Worm (Caenorhabditis elegans) whole organism, L1 larva: ENCODE measurements around the gene Y22D7AL.6.

ENCODE experiments used
- C16A3.4 ChIP-seq: fragments of 150-350 bp; optimal IDR thresholded peaks from 2 replicates; lab custom pipeline; 2014; ENCODE audit warnings: missing biosample characterization, missing genetic modification characterization
- C34B4.2 ChIP-seq: sonication (generic microtip); optimal IDR thresholded peaks from 2 replicates; lab custom pipeline; 2017; ENCODE audit warnings: mild to moderate bottlenecking, missing genetic modification characterization, missing compliant biosample characterization
- F16B12.6 ChIP-seq: fragments of 150-350 bp; optimal IDR thresholded peaks from 2 replicates; lab custom pipeline; 2014; ENCODE audit warnings: missing biosample characterization, missing genetic modification characterization
- Y116A8C.19 ChIP-seq: sonication (generic microtip); optimal IDR thresholded peaks from 2 replicates; lab custom pipeline; 2016; ENCODE audit warnings: missing compliant biosample characterization, missing genetic modification characterization, borderline replicate concordance
- aha-1 ChIP-seq: fragments of 150-350 bp; optimal IDR thresholded peaks from 2 replicates; lab custom pipeline; 2014; ENCODE audit warnings: missing biosample characterization, missing genetic modification characterization
- alr-1 ChIP-seq: fragments of 200-800 bp; sonication (Bioruptor generic); optimal IDR thresholded peaks from 2 replicates; lab custom pipeline; 2018; ENCODE audit warnings: borderline replicate concordance, mild to moderate bottlenecking, missing genetic modification characterization, missing compliant biosample characterization
- ama-1 ChIP-seq: fragments of 150-350 bp; optimal IDR thresholded peaks from 2 replicates; lab custom pipeline; 2014
- blmp-1 ChIP-seq: fragments of 150-350 bp; optimal IDR thresholded peaks from 2 replicates; lab custom pipeline; 2014; ENCODE audit warnings: missing biosample characterization, missing genetic modification characterization
- ceh-63 ChIP-seq: fragments of 200-800 bp; sonication (Bioruptor generic); optimal IDR thresholded peaks from 2 replicates; lab custom pipeline; 2018; ENCODE audit warnings: mild to moderate bottlenecking, missing genetic modification characterization, missing compliant biosample characterization
- dpl-1 ChIP-seq, 3 experiments: fragments of 150-350 bp in 2 of 3; sonication (generic microtip) in 1 of 3; optimal IDR thresholded peaks; 2 replicates each; lab custom pipeline; 2014 to 2017; ENCODE audit warnings: missing biosample characterization in 3 of 3, missing genetic modification characterization in 3 of 3, missing genetic modification reagents in 3 of 3
- efl-1 ChIP-seq, 4 experiments: fragments of 150-350 bp; optimal IDR thresholded peaks in 3 of 4; peaks in 1 of 4; 1 replicate in 1 of 4; 2 replicates in 3 of 4; lab custom pipeline; 2014; ENCODE audit warnings: missing biosample characterization in 2 of 4, missing genetic modification characterization in 2 of 4, missing genetic modification reagents in 2 of 4
- efl-3 ChIP-seq: fragments of 200-800 bp; sonication (Bioruptor generic); optimal IDR thresholded peaks from 2 replicates; lab custom pipeline; 2018; ENCODE audit warnings: mild to moderate bottlenecking, missing genetic modification characterization, missing compliant biosample characterization
- egl-13 ChIP-seq: sonication (generic microtip); optimal IDR thresholded peaks from 2 replicates; lab custom pipeline; 2016; ENCODE audit warnings: missing genotype, missing genetic modification reagents, missing genetic modification characterization, missing compliant biosample characterization
- egl-27 ChIP-seq, 2 experiments: fragments of 150-350 bp in 1 of 2; sonication (generic microtip); optimal IDR thresholded peaks; 3 replicates each; lab custom pipeline; 2017 to 2018; ENCODE audit warnings: missing biosample characterization in 2 of 2, missing genetic modification characterization in 2 of 2, missing genetic modification reagents in 2 of 2
- fkh-4 ChIP-seq: sonication (generic microtip); optimal IDR thresholded peaks from 2 replicates; lab custom pipeline; 2016; ENCODE audit warnings: missing compliant biosample characterization, missing genetic modification characterization, borderline replicate concordance
- fkh-8 ChIP-seq: sonication (generic microtip); optimal IDR thresholded peaks from 2 replicates; lab custom pipeline; 2016; ENCODE audit warnings: mild to moderate bottlenecking, missing genetic modification characterization, missing compliant biosample characterization
- hlh-17 ChIP-seq: fragments of 200-800 bp; sonication (Bioruptor generic); optimal IDR thresholded peaks from 2 replicates; lab custom pipeline; 2018; ENCODE audit warnings: missing genetic modification characterization, mild to moderate bottlenecking, missing compliant biosample characterization, moderate library complexity, borderline replicate concordance
- hlh-4 ChIP-seq: sonication (generic microtip); optimal IDR thresholded peaks from 2 replicates; lab custom pipeline; 2016; ENCODE audit warnings: mild to moderate bottlenecking, missing genetic modification characterization, missing compliant biosample characterization
- hpl-2 ChIP-seq: fragments of 150-350 bp; optimal IDR thresholded peaks from 2 replicates; lab custom pipeline; 2014; ENCODE audit warnings: missing biosample characterization, missing genetic modification reagents, missing genetic modification characterization
- isw-1 ChIP-seq: fragments of 200-800 bp; sonication (Bioruptor generic); IDR thresholded peaks from 2 replicates; pipeline ENCODE4 v1.3.6; 2022; ENCODE audit warnings: missing genetic modification characterization, missing compliant biosample characterization
- jun-1 ChIP-seq: fragments of 150-350 bp; optimal IDR thresholded peaks from 2 replicates; lab custom pipeline; 2014; ENCODE audit warnings: missing biosample characterization, missing genetic modification reagents, missing genetic modification characterization
- lin-14 ChIP-seq: fragments of 200-800 bp; sonication (Bioruptor generic); optimal IDR thresholded peaks from 2 replicates; lab custom pipeline; 2018; ENCODE audit warnings: mild to moderate bottlenecking, missing genetic modification characterization, moderate library complexity, missing compliant biosample characterization
- lin-35 ChIP-seq, 2 experiments: fragments of 150-350 bp; optimal IDR thresholded peaks; 2 replicates each; lab custom pipeline; 2014; ENCODE audit warnings: missing biosample characterization in 2 of 2, missing genetic modification characterization in 2 of 2, missing genetic modification reagents in 2 of 2
- lin-39 ChIP-seq: fragments of 150-350 bp; optimal IDR thresholded peaks from 2 replicates; lab custom pipeline; 2014; ENCODE audit warnings: missing biosample characterization, missing genetic modification reagents, missing genetic modification characterization
- lir-3 ChIP-seq: sonication (generic microtip); optimal IDR thresholded peaks from 2 replicates; lab custom pipeline; 2016; ENCODE audit warnings: mild to moderate bottlenecking, missing genetic modification characterization, moderate library complexity, missing compliant biosample characterization; ENCODE audit not compliant: poor library complexity
- lsy-2 ChIP-seq, 2 experiments: fragments of 150-350 bp; optimal IDR thresholded peaks; 2 replicates each; lab custom pipeline; 2014; ENCODE audit warnings: missing biosample characterization in 2 of 2, missing genetic modification characterization in 2 of 2
- mab-9 ChIP-seq: fragments of 200-800 bp; sonication (Bioruptor generic); IDR thresholded peaks from 2 replicates; pipeline ENCODE4 v1.3.6; 2022; ENCODE audit warnings: missing genetic modification reagents, missing genetic modification characterization, missing compliant biosample characterization
- nhr-11 ChIP-seq: fragments of 150-350 bp; optimal IDR thresholded peaks from 2 replicates; lab custom pipeline; 2014; ENCODE audit warnings: missing biosample characterization, missing genetic modification characterization
- nhr-20 ChIP-seq: sonication (generic microtip); optimal IDR thresholded peaks from 2 replicates; lab custom pipeline; 2016; ENCODE audit warnings: mild to moderate bottlenecking, missing genetic modification characterization, missing compliant biosample characterization
- nhr-28 ChIP-seq: fragments of 150-350 bp; optimal IDR thresholded peaks from 2 replicates; lab custom pipeline; 2014; ENCODE audit warnings: missing biosample characterization, missing genetic modification characterization
- nhr-47 ChIP-seq: sonication (generic microtip); optimal IDR thresholded peaks from 2 replicates; lab custom pipeline; 2016; ENCODE audit warnings: mild to moderate bottlenecking, missing genetic modification characterization, moderate library complexity, missing compliant biosample characterization
- nhr-71 ChIP-seq: sonication (generic microtip); optimal IDR thresholded peaks from 2 replicates; lab custom pipeline; 2016; ENCODE audit warnings: mild to moderate bottlenecking, missing genetic modification characterization, moderate library complexity, missing compliant biosample characterization
- nhr-77 ChIP-seq: fragments of 150-350 bp; optimal IDR thresholded peaks from 2 replicates; lab custom pipeline; 2014; ENCODE audit warnings: missing biosample characterization, missing genetic modification characterization
- pax-3 ChIP-seq: fragments of 200-800 bp; sonication (Bioruptor generic); optimal IDR thresholded peaks from 2 replicates; lab custom pipeline; 2018; ENCODE audit warnings: mild to moderate bottlenecking, missing genetic modification characterization, moderate library complexity, missing compliant biosample characterization
- pqm-1 ChIP-seq: sonication (generic microtip); optimal IDR thresholded peaks from 3 replicates; lab custom pipeline; 2017; ENCODE audit warnings: missing biosample characterization, missing genetic modification characterization
- skn-1 ChIP-seq: fragments of 150-350 bp; optimal IDR thresholded peaks from 2 replicates; lab custom pipeline; 2014; ENCODE audit warnings: missing biosample characterization, missing genetic modification characterization
- snpc-4 ChIP-seq: fragments of 150-350 bp; optimal IDR thresholded peaks from 2 replicates; lab custom pipeline; 2014; ENCODE audit warnings: missing biosample characterization, missing genetic modification characterization
- snu-23 ChIP-seq: sonication (generic microtip); optimal IDR thresholded peaks from 2 replicates; lab custom pipeline; 2016; ENCODE audit warnings: missing genetic modification characterization, missing compliant biosample characterization
- sptf-1 ChIP-seq: fragments of 150-350 bp; optimal IDR thresholded peaks from 2 replicates; lab custom pipeline; 2014; ENCODE audit warnings: missing biosample characterization, missing genetic modification characterization
- swsn-7 ChIP-seq: sonication (generic microtip); optimal IDR thresholded peaks from 2 replicates; lab custom pipeline; 2016; ENCODE audit warnings: missing genetic modification characterization, missing compliant biosample characterization
- tbx-2 ChIP-seq: sonication (generic microtip); optimal IDR thresholded peaks from 2 replicates; lab custom pipeline; 2016; ENCODE audit warnings: missing genetic modification characterization, missing compliant biosample characterization
- tlp-1 ChIP-seq: fragments of 150-350 bp; optimal IDR thresholded peaks from 2 replicates; lab custom pipeline; 2014; ENCODE audit warnings: missing biosample characterization, missing genetic modification characterization
- unc-30 ChIP-seq: sonication (generic microtip); optimal IDR thresholded peaks from 2 replicates; lab custom pipeline; 2017; ENCODE audit warnings: missing biosample characterization, missing genetic modification characterization
- unc-98 ChIP-seq: fragments of 200-800 bp; sonication (Bioruptor generic); IDR thresholded peaks from 2 replicates; pipeline ENCODE4 v1.3.6; 2022; ENCODE audit warnings: missing genetic modification characterization, missing compliant biosample characterization
- zag-1 ChIP-seq: fragments of 150-350 bp; optimal IDR thresholded peaks from 2 replicates; lab custom pipeline; 2014; ENCODE audit warnings: missing biosample characterization, missing genetic modification characterization
- zip-4 ChIP-seq: fragments of 200-800 bp; sonication (Bioruptor generic); optimal IDR thresholded peaks from 2 replicates; lab custom pipeline; 2018; ENCODE audit warnings: mild to moderate bottlenecking, missing genetic modification characterization, moderate library complexity, missing compliant biosample characterization
- ztf-11 ChIP-seq, 2 experiments: sonication (generic microtip); optimal IDR thresholded peaks; 2 replicates each; lab custom pipeline; 2016 to 2017; ENCODE audit warnings: missing genetic modification characterization in 2 of 2, missing biosample characterization in 1 of 2, missing compliant biosample characterization in 1 of 2
- ztf-4 ChIP-seq: fragments of 150-350 bp; optimal IDR thresholded peaks from 2 replicates; lab custom pipeline; 2014; ENCODE audit warnings: missing biosample characterization, missing genetic modification characterization

Y22D7AL.6 gene

ce11 chrIII:1618312-1618711 is 13.6 kb downstream of the Y22D7AL.6 start:
- no peak for TF ChIP-seq mab-9 (GFP tag; lab: Robert Waterston, UW)
- TF ChIP-seq F16B12.6 (tag; lab: Kevin White, UChicago): no peak
- no peak for TF ChIP-seq ztf-4 (tag; lab: Kevin White, UChicago)
- no peak for TF ChIP-seq pqm-1 (tag; lab: Kevin White, UChicago)
- TF ChIP-seq zag-1 (tag; lab: Kevin White, UChicago): no peak
- TF ChIP-seq hlh-17: no peak
- TF ChIP-seq hpl-2 (GFP tag; lab: Kevin White, UChicago): no peak
- TF ChIP-seq isw-1 (GFP tag; lab: Robert Waterston, UW): no peak
- no peak for TF ChIP-seq aha-1
- TF ChIP-seq tbx-2 (tag; lab: Kevin White, UChicago): no peak
- TF ChIP-seq hlh-4: no peak
- no peak for TF ChIP-seq efl-1 (optimal IDR thresholded peaks at IDR 0.05; lab: Kevin White, UChicago)
- TF ChIP-seq efl-1 (GFP tag; optimal IDR thresholded peaks at IDR 0.05 in 1 of 2; lab: Kevin White, UChicago): no peak
- no peak for TF ChIP-seq ceh-63 (GFP tag; lab: Kevin White, UChicago)
- no peak for TF ChIP-seq skn-1 (tag; lab: Kevin White, UChicago)
- TF ChIP-seq dpl-1 (GFP tag; optimal IDR thresholded peaks at IDR 0.05; lab: Kevin White, UChicago): no peak
- no peak for TF ChIP-seq ztf-11 (tag; optimal IDR thresholded peaks at IDR 0.05; lab: Kevin White, UChicago)
- TF ChIP-seq nhr-47 (tag; lab: Kevin White, UChicago): no peak

- TF ChIP-seq unc-30 (tag; lab: Kevin White, UChicago): peak; percentile 88
- peak; percentile 98 for TF ChIP-seq jun-1 (tag; lab: Kevin White, UChicago)
- peak; percentile 38 to 66 for TF ChIP-seq egl-27 (tag; optimal IDR thresholded peaks at IDR 0.05; lab: Kevin White, UChicago)
- TF ChIP-seq pqm-1 (tag; lab: Kevin White, UChicago): no peak
- peak; percentile 95 for TF ChIP-seq aha-1
- TF ChIP-seq skn-1 (tag; lab: Kevin White, UChicago): peak; percentile 92
- peak; percentile 100 for TF ChIP-seq isw-1 (GFP tag; lab: Robert Waterston, UW)
- TF ChIP-seq lsy-2 (tag; optimal IDR thresholded peaks at IDR 0.05; lab: Kevin White, UChicago): peak; percentile 97 to 98
- TF ChIP-seq ama-1: peak; percentile 78
- TF ChIP-seq nhr-71 (tag; lab: Kevin White, UChicago): peak; percentile 99
- TF ChIP-seq nhr-77 (tag; lab: Kevin White, UChicago): peak; percentile 92
- peak; percentile 99 for TF ChIP-seq snu-23 (GFP tag; lab: Kevin White, UChicago)
- peak; percentile 99 for TF ChIP-seq pax-3 (tag; lab: Kevin White, UChicago)
- no peak for TF ChIP-seq sptf-1
- peak; percentile 99 to 100 for TF ChIP-seq ztf-11 (tag; optimal IDR thresholded peaks at IDR 0.05; lab: Kevin White, UChicago)
- peak; percentile 97 for TF ChIP-seq C16A3.4 (tag; lab: Kevin White, UChicago)
- no peak for TF ChIP-seq tlp-1 (tag; lab: Kevin White, UChicago)
- TF ChIP-seq lin-14 (GFP tag; lab: Kevin White, UChicago): peak; percentile 99
- TF ChIP-seq Y116A8C.19 (tag; lab: Kevin White, UChicago): peak; percentile 31
- peak; percentile 99 for TF ChIP-seq fkh-8 (tag; lab: Kevin White, UChicago)
- peak; percentile 95 for TF ChIP-seq C34B4.2
- TF ChIP-seq nhr-28 (tag; lab: Kevin White, UChicago): peak; percentile 37
- TF ChIP-seq lir-3: peak; percentile 97
- TF ChIP-seq lin-35 (GFP tag; optimal IDR thresholded peaks at IDR 0.05; lab: Kevin White, UChicago): peak; percentile 90 to 94
- TF ChIP-seq zip-4 (GFP tag; lab: Kevin White, UChicago): peak; percentile 96
- TF ChIP-seq nhr-11: peak; percentile 92
- TF ChIP-seq nhr-20 (tag; lab: Kevin White, UChicago): peak; percentile 99
- TF ChIP-seq swsn-7 (tag; lab: Kevin White, UChicago): peak; percentile 99
- peak; percentile 95 for TF ChIP-seq unc-98 (GFP tag; lab: Robert Waterston, UW)
- TF ChIP-seq efl-3 (GFP tag; lab: Kevin White, UChicago): peak; percentile 97
- peak; percentile 90 to 93 (median 91) for TF ChIP-seq dpl-1 (GFP tag; optimal IDR thresholded peaks at IDR 0.05; lab: Kevin White, UChicago)
- TF ChIP-seq egl-13 (tag; lab: Kevin White, UChicago): peak; percentile 99
- TF ChIP-seq mab-9 (GFP tag; lab: Robert Waterston, UW): peak; percentile 99
- no peak for TF ChIP-seq alr-1 (tag; lab: Kevin White, UChicago)
- peak; percentile 95 for TF ChIP-seq fkh-4 (tag; lab: Kevin White, UChicago)
- peak; percentile 82 for TF ChIP-seq blmp-1
- no peak for TF ChIP-seq hlh-4
- peak; percentile 97 for TF ChIP-seq hpl-2 (GFP tag; lab: Kevin White, UChicago)
- peak; percentile 95 for TF ChIP-seq efl-1 (optimal IDR thresholded peaks at IDR 0.05; lab: Kevin White, UChicago)
- TF ChIP-seq efl-1 (GFP tag; optimal IDR thresholded peaks at IDR 0.05 in 1 of 2; lab: Kevin White, UChicago): peak; percentile 86 to 99
- peak; percentile 90 for TF ChIP-seq snpc-4 (tag; lab: Kevin White, UChicago)
- peak; percentile 99 for TF ChIP-seq tbx-2 (tag; lab: Kevin White, UChicago)
- peak; percentile 99 for TF ChIP-seq lin-39
Measured at ce11 chrIII:1618915-1619314, 14.2 kb downstream of the Y22D7AL.6 start, which contains the start of gene Y22D7AL.10. Gene Y22D7AL.10, minus strand, starts transcription at chrIII:1618929.
